Fruit fly (Drosophila melanogaster): ENCODE data around the gene Jon65Aiii.

The Jon65Aiii gene

dm6 chr3L:6074975-6075692 lies 24.6 kb downstream of the Jon65Aiii start, which contains the start of the genes CG13295 and CG6610:
Gene CG13295, minus strand, starts transcription at chr3L:6075245.
Gene CG6610, plus strand, starts transcription at chr3L:6075536.
- TF ChIP-seq CG7101 (tag; optimal IDR thresholded peaks at IDR 0.05) (peak; percentile 56), CG1620 (GFP tag; optimal IDR thresholded peaks at IDR 0.05) (peak; percentile 63), CG7045 (GFP tag; optimal IDR thresholded peaks at IDR 0.05) (peak; percentile 46), cnc (optimal IDR thresholded peaks at IDR 0.05) (no peak), kay (GFP tag; ENCODE audit: borderline replicate concordance) (no peak), toe (GFP tag; optimal IDR thresholded peaks at IDR 0.05) (peak; percentile 73), ovo (GFP tag; optimal IDR thresholded peaks at IDR 0.05) (no peak), bab1 (GFP tag; optimal IDR thresholded peaks at IDR 0.05) (peak; percentile 54), Clk (GFP tag; optimal IDR thresholded peaks at IDR 0.05) (peak; percentile 40), Mnt (GFP tag; optimal IDR thresholded peaks at IDR 0.05) (peak; percentile 46), tj (GFP tag; optimal IDR thresholded peaks at IDR 0.05) (no peak), CG5204 (GFP tag; optimal IDR thresholded peaks at IDR 0.05) (peak; percentile 49), CG12768 (GFP tag; optimal IDR thresholded peaks at IDR 0.05) (peak; percentile 24), cic (GFP tag; optimal IDR thresholded peaks at IDR 0.05) (peak; percentile 1), CG11617 (GFP tag; optimal IDR thresholded peaks at IDR 0.05) (peak; percentile 32), CG14711 (tag; optimal IDR thresholded peaks at IDR 0.05) (peak; percentile 23), Hr96 (GFP tag; optimal IDR thresholded peaks at IDR 0.05) (peak; percentile 71), CG33017 (tag; optimal IDR thresholded peaks at IDR 0.05) (peak; percentile 10), Crg-1 (GFP tag; optimal IDR thresholded peaks at IDR 0.05) (peak; percentile 52), pad (GFP tag; optimal IDR thresholded peaks at IDR 0.05) (peak; percentile 25)

- no peak for TF ChIP-seq Crg-1 (GFP tag; optimal IDR thresholded peaks at IDR 0.05)
- TF ChIP-seq CG1620 (GFP tag; optimal IDR thresholded peaks at IDR 0.05), result no peak
Measured at dm6 chr3L:6076429-6076828, 25.9 kb downstream of the Jon65Aiii start, which contains the start of gene ssp6. Gene ssp6, plus strand, starts transcription at chr3L:6076722.

- TF ChIP-seq toe (GFP tag; optimal IDR thresholded peaks at IDR 0.05) (no peak), CG7101 (tag; optimal IDR thresholded peaks at IDR 0.05) (no peak), CG14711 (tag; optimal IDR thresholded peaks at IDR 0.05) (no peak), kay (GFP tag; ENCODE audit: borderline replicate concordance) (no peak)
Measured at dm6 chr3L:6082561-6082960, 32.0 kb downstream of the Jon65Aiii start, which contains the start of gene CG13293. Gene CG13293, plus strand, starts transcription at chr3L:6082883.

dm6 chr3L:6084446-6084845 lies 33.9 kb downstream of the Jon65Aiii start:
- TF ChIP-seq CG5204 (GFP tag; optimal IDR thresholded peaks at IDR 0.05) (peak; percentile 19), Mnt (GFP tag; optimal IDR thresholded peaks at IDR 0.05) (no peak)

- TF ChIP-seq pad (GFP tag; optimal IDR thresholded peaks at IDR 0.05) (no peak), Hr96 (GFP tag; optimal IDR thresholded peaks at IDR 0.05) (no peak), CG7101 (tag; optimal IDR thresholded peaks at IDR 0.05) (no peak), Mnt (GFP tag; optimal IDR thresholded peaks at IDR 0.05) (no peak), Clk (GFP tag; optimal IDR thresholded peaks at IDR 0.05) (no peak), CG7045 (GFP tag; optimal IDR thresholded peaks at IDR 0.05) (no peak), CG11617 (GFP tag; optimal IDR thresholded peaks at IDR 0.05) (no peak), ovo (GFP tag; optimal IDR thresholded peaks at IDR 0.05) (no peak), CG12768 (GFP tag; optimal IDR thresholded peaks at IDR 0.05) (no peak), cic (GFP tag; optimal IDR thresholded peaks at IDR 0.05) (no peak), bab1 (GFP tag; optimal IDR thresholded peaks at IDR 0.05) (no peak), cnc (optimal IDR thresholded peaks at IDR 0.05) (no peak)
Measured at dm6 chr3L:6085157-6085556, 34.6 kb downstream of the Jon65Aiii start.

- TF ChIP-seq cic (GFP tag; optimal IDR thresholded peaks at IDR 0.05) (no peak), Clk (GFP tag; optimal IDR thresholded peaks at IDR 0.05) (no peak), ovo (GFP tag; optimal IDR thresholded peaks at IDR 0.05) (no peak), CG7045 (GFP tag; optimal IDR thresholded peaks at IDR 0.05) (no peak)
Measured at dm6 chr3L:6085988-6086387, 35.4 kb downstream of the Jon65Aiii start.

- TF ChIP-seq Hr96 (GFP tag; optimal IDR thresholded peaks at IDR 0.05) (no peak), cic (GFP tag; optimal IDR thresholded peaks at IDR 0.05) (no peak), CG1620 (GFP tag; optimal IDR thresholded peaks at IDR 0.05) (no peak), CG7045 (GFP tag; optimal IDR thresholded peaks at IDR 0.05) (no peak), ovo (GFP tag; optimal IDR thresholded peaks at IDR 0.05) (no peak), pad (GFP tag; optimal IDR thresholded peaks at IDR 0.05) (no peak), Mnt (GFP tag; optimal IDR thresholded peaks at IDR 0.05) (no peak), CG33017 (tag; optimal IDR thresholded peaks at IDR 0.05) (no peak), Crg-1 (GFP tag; optimal IDR thresholded peaks at IDR 0.05) (no peak), Clk (GFP tag; optimal IDR thresholded peaks at IDR 0.05) (no peak), CG5204 (GFP tag; optimal IDR thresholded peaks at IDR 0.05) (no peak), kay (GFP tag; ENCODE audit: borderline replicate concordance) (no peak), cnc (optimal IDR thresholded peaks at IDR 0.05) (no peak), CG12768 (GFP tag; optimal IDR thresholded peaks at IDR 0.05) (no peak), CG7101 (tag; optimal IDR thresholded peaks at IDR 0.05) (no peak), CG14711 (tag; optimal IDR thresholded peaks at IDR 0.05) (no peak), bab1 (GFP tag; optimal IDR thresholded peaks at IDR 0.05) (no peak), toe (GFP tag; optimal IDR thresholded peaks at IDR 0.05) (no peak), tj (GFP tag; optimal IDR thresholded peaks at IDR 0.05) (no peak)
Measured at dm6 chr3L:6093213-6093612, 42.7 kb downstream of the Jon65Aiii start, which contains the start of gene CG10469. Gene CG10469, minus strand, starts transcription at chr3L:6093313.

All from whole organism, adult.